Fruit fly (Drosophila melanogaster) Kc167 (cell line): ENCODE results near the gene Surf6.

ENCODE experiments used
- Myc ChIP-seq: fragments of >200 bp; optimal IDR thresholded peaks from 2 replicates; lab custom pipeline; 2017; ENCODE audit warnings: missing external identifiers
- Sin3A ChIP-seq: fragments of >200 bp; optimal IDR thresholded peaks from 2 replicates; lab custom pipeline; 2018; ENCODE audit warnings: missing external identifiers
- h ChIP-seq: fragments of >200 bp; optimal IDR thresholded peaks from 3 replicates; lab custom pipeline; 2018; ENCODE audit warnings: missing external identifiers
- insv ChIP-seq: fragments of >200 bp; optimal IDR thresholded peaks from 3 replicates; lab custom pipeline; 2018; ENCODE audit warnings: missing external identifiers
- psq ChIP-seq: fragments of >200 bp; optimal IDR thresholded peaks from 2 replicates; lab custom pipeline; 2017; ENCODE audit warnings: missing external identifiers
- ttk ChIP-seq: sonication (Bioruptor generic); optimal IDR thresholded peaks from 2 replicates; lab custom pipeline; 2017; ENCODE audit warnings: missing external identifiers

DNA sequence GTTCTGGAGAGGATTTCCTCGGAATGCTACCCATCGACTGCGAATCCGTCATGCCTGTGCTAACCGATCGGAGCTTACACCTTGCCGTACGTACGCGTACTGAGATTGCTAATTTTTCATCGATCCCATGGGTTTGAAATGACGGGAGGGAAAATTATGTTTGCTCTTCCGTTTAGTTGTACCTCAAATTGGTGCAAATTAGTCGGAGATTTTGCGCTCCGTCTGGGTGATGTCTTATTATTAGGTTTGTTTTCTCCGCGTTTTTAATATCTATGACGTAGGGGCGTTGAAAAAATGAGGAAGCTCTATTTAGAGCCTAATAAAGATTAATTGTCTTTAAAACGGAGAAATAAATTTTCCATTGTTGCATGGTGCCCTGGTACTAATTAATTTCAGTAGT is 23.9 kb upstream of the Surf6 start, which contains the start of gene CG4459:
- TF ChIP-seq psq (lab: Kevin White, UChicago) (no peak), ttk (lab: Kevin White, UChicago) (no peak), Sin3A (lab: Kevin White, UChicago) (no peak), insv (no peak), Myc (lab: Kevin White, UChicago) (no peak), h (lab: Kevin White, UChicago) (no peak)
